Fruit fly (Drosophila melanogaster) whole organism, embryonic: Measurements from ENCODE around the gene mRpL30.

Source experiments
- Aef1 ChIP-seq: fragments of 200-800 bp; sonication (Bioruptor generic); IDR thresholded peaks from 3 replicates; pipeline ENCODE4 v1.3.6; 2022; ENCODE audit warnings: missing biosample characterization, missing genetic modification characterization
- CG10147 ChIP-seq: fragments of 200-800 bp; sonication (Bioruptor generic); optimal IDR thresholded peaks from 2 replicates; lab custom pipeline; 2019; ENCODE audit warnings: missing biosample characterization, mild to moderate bottlenecking, missing genetic modification characterization, moderate library complexity
- CG10431 ChIP-seq: fragments of 200-800 bp; sonication (Bioruptor generic); optimal IDR thresholded peaks from 3 replicates; lab custom pipeline; 2018; ENCODE audit warnings: missing biosample characterization, mild to moderate bottlenecking, missing genetic modification characterization
- CG13624 ChIP-seq: fragments of 200-800 bp; sonication (Bioruptor generic); optimal IDR thresholded peaks from 2 replicates; lab custom pipeline; 2016; ENCODE audit warnings: missing biosample characterization, missing genetic modification characterization
- CG13894 ChIP-seq: fragments of 200-800 bp; sonication (Bioruptor generic); optimal IDR thresholded peaks from 3 replicates; lab custom pipeline; 2018; ENCODE audit warnings: missing biosample characterization, mild to moderate bottlenecking, missing genetic modification characterization, moderate library complexity
- CG16815 ChIP-seq: fragments of 200-800 bp; sonication (Bioruptor generic); optimal IDR thresholded peaks from 3 replicates; lab custom pipeline; 2017; ENCODE audit warnings: missing biosample characterization, mild to moderate bottlenecking, missing genetic modification characterization
- CG16863 ChIP-seq: fragments of 200-800 bp; sonication (Bioruptor generic); optimal IDR thresholded peaks from 3 replicates; lab custom pipeline; 2016; ENCODE audit warnings: missing biosample characterization, missing genetic modification characterization
- CG17328 ChIP-seq: fragments of 200-800 bp; sonication (Bioruptor generic); IDR thresholded peaks from 2 replicates; pipeline ENCODE4 v1.3.6; 2022; ENCODE audit warnings: missing biosample characterization, missing genetic modification characterization
- CG1832 ChIP-seq: fragments of 200-800 bp; sonication (Bioruptor generic); optimal IDR thresholded peaks from 2 replicates; lab custom pipeline; 2017; ENCODE audit warnings: missing biosample characterization, mild to moderate bottlenecking, missing genetic modification characterization, inconsistent platforms
- CG18476 ChIP-seq: fragments of 200-800 bp; sonication (Bioruptor generic); optimal IDR thresholded peaks from 2 replicates; lab custom pipeline; 2016; ENCODE audit warnings: missing biosample characterization, mild to moderate bottlenecking, missing genetic modification characterization
- CG30403 ChIP-seq: fragments of 200-800 bp; sonication (Bioruptor generic); optimal IDR thresholded peaks from 3 replicates; lab custom pipeline; 2016; ENCODE audit warnings: missing biosample characterization, missing genetic modification characterization
- CG30431 ChIP-seq: fragments of 200-800 bp; sonication (Bioruptor generic); optimal IDR thresholded peaks from 2 replicates; lab custom pipeline; 2017; ENCODE audit warnings: missing biosample characterization, missing genetic modification characterization
- CG3163 ChIP-seq: fragments of 200-800 bp; sonication (Bioruptor generic); optimal IDR thresholded peaks from 3 replicates; lab custom pipeline; 2016; ENCODE audit warnings: missing biosample characterization, missing genetic modification characterization
- CG3838 ChIP-seq: fragments of 200-800 bp; sonication (Bioruptor generic); optimal IDR thresholded peaks from 3 replicates; lab custom pipeline; 2016; ENCODE audit warnings: missing biosample characterization, missing genetic modification characterization
- CG4282 ChIP-seq: fragments of 200-800 bp; sonication (Bioruptor generic); optimal IDR thresholded peaks from 2 replicates; lab custom pipeline; 2016; ENCODE audit warnings: missing biosample characterization, missing genetic modification characterization
- CG4328 ChIP-seq: fragments of 200-800 bp; sonication (Bioruptor generic); optimal IDR thresholded peaks from 3 replicates; lab custom pipeline; 2017; ENCODE audit warnings: missing biosample characterization, missing genetic modification reagents, missing genetic modification characterization
- CG4854 ChIP-seq: fragments of 200-800 bp; sonication (Bioruptor generic); optimal IDR thresholded peaks from 2 replicates; lab custom pipeline; 2016; ENCODE audit warnings: missing biosample characterization, missing genetic modification characterization, inconsistent platforms
- CG5953 ChIP-seq: fragments of 200-800 bp; sonication (Bioruptor generic); IDR thresholded peaks from 2 replicates; pipeline ENCODE4 v1.3.6; 2022; ENCODE audit warnings: missing biosample characterization, missing genetic modification characterization
- CG6689 ChIP-seq: fragments of 200-800 bp; sonication (Bioruptor generic); IDR thresholded peaks from 2 replicates; pipeline ENCODE4 v1.3.6; 2022; ENCODE audit warnings: missing biosample characterization, missing genetic modification characterization
- CG8290 ChIP-seq, 3 experiments: fragments of 200-800 bp; sonication (Bioruptor generic); optimal IDR thresholded peaks; 2 replicates each; lab custom pipeline; 2016 to 2019; ENCODE audit warnings: missing biosample characterization in 3 of 3, missing genetic modification characterization in 3 of 3, mild to moderate bottlenecking in 2 of 3, moderate library complexity in 1 of 3
- CG9727 ChIP-seq: fragments of 200-800 bp; sonication (Bioruptor generic); optimal IDR thresholded peaks from 3 replicates; lab custom pipeline; 2017; ENCODE audit warnings: missing biosample characterization, mild to moderate bottlenecking, missing genetic modification characterization
- Chrac-16 ChIP-seq: fragments of 200-800 bp; sonication (Bioruptor generic); optimal IDR thresholded peaks from 3 replicates; lab custom pipeline; 2016; ENCODE audit warnings: missing biosample characterization, missing genetic modification characterization
- D19B ChIP-seq: fragments of 200-800 bp; sonication (Bioruptor generic); optimal IDR thresholded peaks from 2 replicates; lab custom pipeline; 2017; ENCODE audit warnings: missing biosample characterization, mild to moderate bottlenecking, missing genetic modification characterization
- Dek ChIP-seq: fragments of 200-800 bp; sonication (Bioruptor generic); optimal IDR thresholded peaks from 3 replicates; lab custom pipeline; 2019; ENCODE audit warnings: missing biosample characterization, mild to moderate bottlenecking, missing genetic modification characterization, moderate library complexity
- Dip2 ChIP-seq: fragments of 200-800 bp; sonication (Bioruptor generic); IDR thresholded peaks from 2 replicates; pipeline ENCODE4 v1.3.6; 2022; ENCODE audit warnings: missing biosample characterization, missing genetic modification characterization
- Gug ChIP-seq: fragments of 200-800 bp; sonication (Bioruptor generic); IDR thresholded peaks from 4 replicates; pipeline ENCODE4 v1.3.6; 2022; ENCODE audit warnings: missing biosample characterization, missing genetic modification characterization
- HLH54F ChIP-seq: fragments of 200-800 bp; sonication (Bioruptor generic); optimal IDR thresholded peaks from 3 replicates; lab custom pipeline; 2016; ENCODE audit warnings: missing biosample characterization, missing genetic modification characterization
- Meics ChIP-seq: fragments of 200-800 bp; sonication (Bioruptor generic); optimal IDR thresholded peaks from 2 replicates; lab custom pipeline; 2017; ENCODE audit warnings: missing biosample characterization, mild to moderate bottlenecking, missing genetic modification characterization
- Oaz ChIP-seq: fragments of 200-800 bp; sonication (Bioruptor generic); IDR thresholded peaks from 2 replicates; pipeline ENCODE4 v1.3.6; 2022; ENCODE audit warnings: missing biosample characterization, missing genetic modification characterization
- Ravus ChIP-seq: fragments of 200-800 bp; sonication (Bioruptor generic); IDR thresholded peaks from 2 replicates; pipeline ENCODE4 v1.3.6; 2022; ENCODE audit warnings: missing biosample characterization, missing genetic modification characterization
- Scr ChIP-seq: fragments of 200-800 bp; sonication (Bioruptor generic); IDR thresholded peaks from 2 replicates; pipeline ENCODE4 v1.3.6; 2022; ENCODE audit warnings: missing biosample characterization, missing genetic modification characterization; ENCODE audit not compliant: partially characterized antibody
- Side ChIP-seq: fragments of 200-800 bp; sonication (Bioruptor generic); optimal IDR thresholded peaks from 2 replicates; lab custom pipeline; 2016; ENCODE audit warnings: missing biosample characterization, missing genetic modification characterization
- Sry-β ChIP-seq: fragments of 200-800 bp; sonication (Bioruptor generic); optimal IDR thresholded peaks from 2 replicates; lab custom pipeline; 2018; ENCODE audit warnings: missing biosample characterization, mild to moderate bottlenecking, missing genetic modification characterization, moderate library complexity
- Sry-δ ChIP-seq: fragments of 200-800 bp; sonication (Bioruptor generic); optimal IDR thresholded peaks from 2 replicates; lab custom pipeline; 2016; ENCODE audit warnings: missing biosample characterization, missing genetic modification characterization
- Ssrp ChIP-seq: fragments of 200-800 bp; sonication (Bioruptor generic); optimal IDR thresholded peaks from 2 replicates; lab custom pipeline; 2018; ENCODE audit warnings: missing biosample characterization, mild to moderate bottlenecking, missing genetic modification characterization, moderate library complexity
- Stat92E ChIP-seq, 3 experiments: fragments of >200 bp in 2 of 3; fragments of 200-800 bp in 1 of 3; sonication (Bioruptor generic) in 1 of 3; optimal IDR thresholded peaks; 2 replicates each; lab custom pipeline; 2017 to 2019; ENCODE audit warnings: missing biosample characterization in 3 of 3, missing genetic modification characterization in 3 of 3, mild to moderate bottlenecking in 1 of 3, moderate library complexity in 1 of 3
- Taf1 ChIP-seq: fragments of 200-800 bp; sonication (Bioruptor generic); IDR thresholded peaks from 2 replicates; pipeline ENCODE4 v1.3.6; 2022; ENCODE audit warnings: missing biosample characterization, missing genetic modification characterization
- ab ChIP-seq: fragments of 200-800 bp; sonication (Bioruptor generic); optimal IDR thresholded peaks from 2 replicates; lab custom pipeline; 2016; ENCODE audit warnings: missing biosample characterization, missing genetic modification characterization
- aop ChIP-seq: fragments of 200-800 bp; sonication (Bioruptor generic); IDR thresholded peaks from 2 replicates; pipeline ENCODE4 v1.3.6; 2022; ENCODE audit warnings: missing biosample characterization, missing genetic modification characterization
- bbx ChIP-seq: fragments of 200-800 bp; sonication (Bioruptor generic); IDR thresholded peaks from 2 replicates; pipeline ENCODE4 v1.3.6; 2022; ENCODE audit warnings: missing biosample characterization, missing genetic modification characterization; ENCODE audit not compliant: partially characterized antibody
- chif ChIP-seq, 2 experiments: fragments of 200-800 bp; sonication (Bioruptor generic); optimal IDR thresholded peaks; 3 replicates each; lab custom pipeline; 2016; ENCODE audit warnings: missing biosample characterization in 2 of 2, missing genetic modification characterization in 2 of 2
- dysf ChIP-seq: fragments of 200-800 bp; sonication (Bioruptor generic); IDR thresholded peaks from 3 replicates; pipeline ENCODE4 v1.3.6; 2022; ENCODE audit warnings: missing biosample characterization, missing genetic modification characterization
- esg ChIP-seq: fragments of 200-800 bp; sonication (Bioruptor generic); conservative IDR thresholded peaks from 2 replicates; pipeline ENCODE4 v1.3.6; 2022; ENCODE audit warnings: missing biosample characterization, missing genetic modification characterization
- gfzf ChIP-seq: fragments of 200-800 bp; sonication (Bioruptor generic); optimal IDR thresholded peaks from 2 replicates; lab custom pipeline; 2016; ENCODE audit warnings: missing biosample characterization, mild to moderate bottlenecking, missing genetic modification characterization, moderate library complexity
- gt ChIP-seq: fragments of 200-800 bp; sonication (Bioruptor generic); IDR thresholded peaks from 2 replicates; pipeline ENCODE4 v1.3.6; 2022; ENCODE audit warnings: missing biosample characterization, missing genetic modification characterization
- jigr1 ChIP-seq: fragments of 200-800 bp; sonication (Bioruptor generic); IDR thresholded peaks from 3 replicates; pipeline ENCODE4 v1.3.6; 2022; ENCODE audit warnings: missing biosample characterization, missing genetic modification characterization
- mld ChIP-seq: fragments of 200-800 bp; sonication (Bioruptor generic); IDR thresholded peaks from 3 replicates; pipeline ENCODE4 v1.3.6; 2022; ENCODE audit warnings: missing biosample characterization, missing genetic modification characterization; ENCODE audit not compliant: partially characterized antibody
- odd ChIP-seq: fragments of 200-800 bp; sonication (Bioruptor generic); optimal IDR thresholded peaks from 2 replicates; lab custom pipeline; 2017; ENCODE audit warnings: missing biosample characterization, mild to moderate bottlenecking, missing genetic modification characterization
- tgo ChIP-seq: fragments of 200-800 bp; sonication (Bioruptor generic); IDR thresholded peaks from 3 replicates; pipeline ENCODE4 v1.3.6; 2022; ENCODE audit warnings: missing biosample characterization, missing genetic modification characterization
- tna ChIP-seq: fragments of 200-800 bp; sonication (Bioruptor generic); IDR thresholded peaks from 2 replicates; pipeline ENCODE4 v1.3.6; 2022; ENCODE audit warnings: missing biosample characterization, missing genetic modification characterization; ENCODE audit not compliant: partially characterized antibody
- zfh1 ChIP-seq: fragments of 200-800 bp; sonication (Bioruptor generic); IDR thresholded peaks from 3 replicates; pipeline ENCODE4 v1.3.6; 2022; ENCODE audit warnings: missing biosample characterization, missing genetic modification characterization

mRpL30 gene

DNA sequence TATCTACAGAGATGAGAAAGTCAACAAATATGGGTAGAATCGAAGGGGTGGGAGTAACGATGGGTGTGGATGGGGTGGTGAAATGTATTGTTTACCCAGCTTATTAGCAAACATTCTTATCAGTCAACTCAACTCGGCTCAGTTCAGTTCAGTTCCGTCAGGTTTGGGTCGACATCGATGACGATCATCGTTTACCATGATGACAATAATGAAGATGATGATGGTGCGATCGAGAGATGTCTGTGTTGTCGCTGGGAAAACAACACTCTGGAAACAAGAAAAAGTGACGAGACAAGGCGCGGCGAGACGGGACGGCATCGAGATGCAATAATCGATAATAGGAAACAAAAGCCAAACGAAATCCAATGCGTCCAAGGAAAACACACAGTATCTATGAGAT lies 37.9 kb upstream of the mRpL30 start (continued):
- TF ChIP-seq CG16815 (GFP tag; lab: Kevin White, UChicago) (no peak), CG4328 (GFP tag; lab: Kevin White, UChicago) (no peak), CG10147 (GFP tag; lab: Kevin White, UChicago) (no peak), Meics (GFP tag; lab: Kevin White, UChicago) (no peak), odd (GFP tag; lab: Kevin White, UChicago) (peak; percentile 3), D19B (GFP tag; lab: Kevin White, UChicago) (no peak), bbx (GFP tag; lab: Robert Waterston, UW) (no peak), CG17328 (GFP tag; lab: Robert Waterston, UW) (no peak), Sry-δ (GFP tag; lab: Kevin White, UChicago) (no peak), Ssrp (no peak), CG5953 (GFP tag; lab: Robert Waterston, UW) (no peak), HLH54F (GFP tag; lab: Kevin White, UChicago) (no peak), gt (no peak), aop (no peak), Aef1 (GFP tag; lab: Robert Waterston, UW) (no peak), Taf1 (no peak), CG16863 (GFP tag; lab: Kevin White, UChicago) (no peak), jigr1 (GFP tag; lab: Robert Waterston, UW) (no peak), tna (GFP tag; lab: Robert Waterston, UW) (no peak), Stat92E (GFP tag; optimal IDR thresholded peaks at IDR 0.05; lab: Kevin White, UChicago) (no peak), CG18476 (no peak), Sry-β (peak; percentile 20), Chrac-16 (GFP tag; lab: Kevin White, UChicago) (no peak), CG13624 (no peak), zfh1 (GFP tag; lab: Robert Waterston, UW) (0 out of 3 replicates have a peak, but pooled peaks have one; percentile 42), ab (GFP tag; lab: Kevin White, UChicago) (no peak), esg (GFP tag; lab: Robert Waterston, UW) (no peak), Dek (tag; lab: Kevin White, UChicago) (no peak), CG30431 (no peak), Gug (GFP tag; lab: Robert Waterston, UW) (no peak), mld (GFP tag; lab: Robert Waterston, UW) (no peak), CG1832 (no peak), gfzf (GFP tag; lab: Kevin White, UChicago) (no peak), CG13894 (tag; lab: Kevin White, UChicago) (no peak), dysf (GFP tag; lab: Robert Waterston, UW) (no peak), CG8290 (GFP tag; optimal IDR thresholded peaks at IDR 0.05; lab: Kevin White, UChicago) (no peak), CG8290 (tag; optimal IDR thresholded peaks at IDR 0.05; lab: Kevin White, UChicago) (no peak), CG4282 (no peak), CG9727 (GFP tag; lab: Kevin White, UChicago) (peak; percentile 41), Side (no peak), CG10431 (GFP tag; lab: Kevin White, UChicago) (peak; percentile 7), Scr (GFP tag; lab: Robert Waterston, UW) (no peak), Ravus (GFP tag; lab: Robert Waterston, UW) (no peak), Oaz (GFP tag; lab: Robert Waterston, UW) (no peak), CG3163 (GFP tag; lab: Kevin White, UChicago) (no peak), tgo (GFP tag; lab: Robert Waterston, UW) (no peak), Dip2 (no peak), chif (GFP tag; optimal IDR thresholded peaks at IDR 0.05; lab: Kevin White, UChicago) (peak in 1 of 2 experiments; percentile 19), CG6689 (GFP tag; lab: Robert Waterston, UW) (no peak), CG30403 (no peak), CG3838 (GFP tag; lab: Kevin White, UChicago) (no peak), CG4854 (GFP tag; lab: Kevin White, UChicago) (no peak)
